Worm (Caenorhabditis elegans): ENCODE results near the gene srb-19.

Gene srb-19

DNA sequence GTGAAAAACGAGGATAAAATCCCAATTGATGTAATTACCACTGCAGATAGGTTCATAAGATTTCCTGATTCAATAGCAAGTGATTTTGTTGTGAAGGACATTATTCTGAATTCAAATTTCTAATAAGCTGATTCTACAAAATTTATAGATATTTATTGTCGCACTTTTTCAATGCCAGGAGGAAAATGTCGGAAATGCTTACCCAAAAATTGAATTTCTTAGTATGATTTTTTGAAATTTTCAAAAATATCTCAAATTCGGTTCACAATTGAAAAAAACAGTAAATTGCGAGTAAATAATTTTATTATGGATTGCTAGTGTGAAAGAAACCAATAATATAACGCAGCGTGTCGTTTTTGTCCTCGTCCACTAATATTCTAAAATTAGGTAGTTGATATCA lies 27.1 kb downstream of the srb-19 start, which contains the start of gene srbc-10:
srbc-10 (minus strand) TSS at position 101 of the 400 bp plus-strand sequence.
- TF ChIP-seq sea-2 (GFP tag; IDR thresholded peaks at IDR 0.05) = no peak

DNA sequence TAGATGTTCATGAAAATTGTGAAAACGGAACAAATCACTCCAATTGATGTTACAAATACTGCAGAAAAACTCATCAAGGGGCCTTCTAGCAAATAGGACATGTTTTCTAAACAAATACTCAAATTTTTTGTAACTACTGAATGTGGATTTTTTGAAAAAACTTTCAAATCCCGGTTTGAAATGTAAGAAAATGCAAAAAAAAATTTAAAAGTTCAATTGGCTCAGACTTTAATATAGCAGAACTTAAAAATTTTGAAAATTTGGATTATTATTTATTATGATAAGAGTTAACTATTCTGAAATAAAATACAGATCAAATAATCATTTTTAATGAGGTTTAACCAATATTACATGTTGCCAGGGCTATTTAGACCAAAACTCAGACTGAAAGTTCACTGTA lies 29.6 kb downstream of the srb-19 start, which contains the start of gene srbc-9:
srbc-9 (minus strand) TSS at position 101 of the 400 bp plus-strand sequence.
- no peak for TF ChIP-seq ztf-6 (GFP tag; IDR thresholded peaks at IDR 0.05)
- TF ChIP-seq die-1 (tag; optimal IDR thresholded peaks at IDR 0.05) = no peak
- no peak for TF ChIP-seq nfya-1 (tag; optimal IDR thresholded peaks at IDR 0.05; ENCODE audit: borderline replicate concordance, insufficient read depth)
- TF ChIP-seq zim-3 (tag; optimal IDR thresholded peaks at IDR 0.05) = no peak
- TF ChIP-seq aptf-2 (GFP tag; conservative IDR thresholded peaks at IDR 0.05) = no peak

DNA sequence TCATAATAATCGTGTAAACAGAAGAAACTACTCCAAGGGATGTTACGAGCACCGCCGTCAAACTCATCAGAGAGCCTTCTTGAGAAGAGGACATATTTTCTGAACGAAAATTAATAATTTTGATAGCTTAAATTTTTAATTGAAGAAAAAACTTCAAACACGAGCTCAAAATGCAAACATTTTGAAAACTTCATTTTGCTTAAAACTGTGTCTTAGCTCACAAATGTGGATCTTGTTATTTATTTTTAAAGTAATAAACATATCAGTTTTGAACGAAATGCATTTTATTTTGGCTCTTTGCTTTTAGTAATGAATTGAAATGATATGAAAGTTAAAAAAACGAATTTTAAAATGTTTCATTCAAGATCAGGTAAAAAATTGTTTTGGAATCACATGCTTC lies 32.5 kb downstream of the srb-19 start, which contains the start of gene srbc-7:
srbc-7 (minus strand) TSS at position 101 of the 400 bp plus-strand sequence.
- TF ChIP-seq ceh-58 (GFP tag; IDR thresholded peaks at IDR 0.05) = no peak
- no peak for TF ChIP-seq F55B11.4 (tag; optimal IDR thresholded peaks at IDR 0.05; ENCODE audit: borderline replicate concordance, insufficient read depth)
- TF ChIP-seq unc-62 (GFP tag; optimal IDR thresholded peaks at IDR 0.05) = no peak
- no peak for TF ChIP-seq nfya-2 (GFP tag; IDR thresholded peaks at IDR 0.05)
- no peak for TF ChIP-seq lin-35 (GFP tag; optimal IDR thresholded peaks at IDR 0.05)
- no peak for TF ChIP-seq ZK185.1 (tag; optimal IDR thresholded peaks at IDR 0.05; ENCODE audit: poor library complexity, severe bottlenecking)
- no peak for TF ChIP-seq let-526 (GFP tag; IDR thresholded peaks at IDR 0.05)
- TF ChIP-seq snpc-1.3 (tag; optimal IDR thresholded peaks at IDR 0.05; ENCODE audit: insufficient read depth) = no peak
- no peak for TF ChIP-seq fkh-3 (tag; optimal IDR thresholded peaks at IDR 0.05)
- no peak for TF ChIP-seq lag-1 (GFP tag; IDR thresholded peaks at IDR 0.05)
- no peak for TF ChIP-seq mcd-1 (GFP tag; IDR thresholded peaks at IDR 0.05)
- no peak for TF ChIP-seq hmg-20 (GFP tag; IDR thresholded peaks at IDR 0.05)
- TF ChIP-seq ztf-25 (GFP tag; IDR thresholded peaks at IDR 0.05) = no peak
- TF ChIP-seq tbx-9 (tag; optimal IDR thresholded peaks at IDR 0.05; ENCODE audit: borderline replicate concordance) = no peak
- no peak for TF ChIP-seq F37B4.10 (GFP tag; IDR thresholded peaks at IDR 0.05)
- no peak for TF ChIP-seq him-1 (tag; optimal IDR thresholded peaks at IDR 0.05)
- TF ChIP-seq madf-3 (GFP tag; IDR thresholded peaks at IDR 0.05) = no peak

DNA sequence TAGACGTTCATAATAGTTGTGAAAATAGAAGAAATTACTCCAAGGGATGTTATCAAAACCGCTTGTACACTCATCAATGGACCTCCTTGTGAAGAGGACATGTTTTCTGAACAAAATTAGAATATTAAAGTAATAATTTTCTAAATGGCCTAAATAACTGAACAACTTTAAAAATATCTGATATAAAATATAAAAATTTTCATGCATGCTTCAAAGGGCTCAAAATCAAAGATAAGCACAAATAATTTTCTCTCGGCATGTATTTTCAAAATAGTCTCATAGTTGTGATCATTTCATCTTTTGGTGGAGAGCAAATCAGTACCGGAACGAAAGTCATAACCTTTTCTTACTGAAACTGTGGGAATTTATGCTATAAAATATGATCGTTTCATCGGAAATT lies 35.0 kb downstream of the srb-19 start, which contains the start of gene srbc-8:
srbc-8 (minus strand) TSS at position 101 of the 400 bp plus-strand sequence.
- TF ChIP-seq snpc-4 (GFP tag; optimal IDR thresholded peaks at IDR 0.05) (no peak), snpc-4 (tag; optimal IDR thresholded peaks at IDR 0.05) (no peak), Y67H2A.10 (GFP tag; conservative IDR thresholded peaks at IDR 0.05) (no peak), unc-130 (GFP tag; optimal IDR thresholded peaks at IDR 0.05) (no peak), C06A6.2 (GFP tag; conservative IDR thresholded peaks at IDR 0.05) (no peak), mcd-1 (GFP tag; IDR thresholded peaks at IDR 0.05) (no peak), nhr-120 (GFP tag; IDR thresholded peaks at IDR 0.05) (no peak), hmg-1.2 (GFP tag; IDR thresholded peaks at IDR 0.05) (no peak), athp-1 (tag; optimal IDR thresholded peaks at IDR 0.05) (no peak), egl-44 (GFP tag; IDR thresholded peaks at IDR 0.05) (no peak), F37B4.10 (GFP tag; IDR thresholded peaks at IDR 0.05) (no peak), snpc-1.1 (tag; optimal IDR thresholded peaks at IDR 0.05; ENCODE audit: insufficient read depth) (no peak), cebp-1 (GFP tag; IDR thresholded peaks at IDR 0.05) (no peak), cebp-1 (tag; optimal IDR thresholded peaks at IDR 0.05) (no peak), ceh-27 (GFP tag; optimal IDR thresholded peaks at IDR 0.05) (no peak), egrh-3 (GFP tag; IDR thresholded peaks at IDR 0.05) (no peak)

Data from whole organism, young adult.